Worm (Caenorhabditis elegans) whole organism, L2 larva: ENCODE results near the gene Y56A3A.6.

Source experiments
- C34F6.9 ChIP-seq: fragments of 150-350 bp; optimal IDR thresholded peaks from 2 replicates; lab custom pipeline; 2014; ENCODE audit warnings: missing biosample characterization, missing genetic modification characterization
- F13H6.1 ChIP-seq: sonication (generic microtip); optimal IDR thresholded peaks from 2 replicates; lab custom pipeline; 2016; ENCODE audit warnings: missing genetic modification characterization, missing compliant biosample characterization
- Y55F3AM.14 ChIP-seq: fragments of 200-800 bp; sonication (Bioruptor generic); optimal IDR thresholded peaks from 2 replicates; lab custom pipeline; 2018; ENCODE audit warnings: mild to moderate bottlenecking, missing genetic modification characterization, missing compliant biosample characterization
- ZK546.5 ChIP-seq: sonication (generic microtip); optimal IDR thresholded peaks from 2 replicates; lab custom pipeline; 2017; ENCODE audit warnings: missing biosample characterization, missing genetic modification characterization
- aly-2 ChIP-seq: fragments of 150-350 bp; optimal IDR thresholded peaks from 2 replicates; lab custom pipeline; 2014; ENCODE audit warnings: missing biosample characterization, missing genetic modification characterization
- ama-1 ChIP-seq: fragments of 150-350 bp; optimal IDR thresholded peaks from 2 replicates; lab custom pipeline; 2018; ENCODE audit warnings: inconsistent platforms
- blmp-1 ChIP-seq: sonication (generic microtip); optimal IDR thresholded peaks from 2 replicates; lab custom pipeline; 2017; ENCODE audit warnings: missing genetic modification characterization, mild to moderate bottlenecking, missing compliant biosample characterization, antibody characterized with exemption, moderate library complexity; ENCODE audit not compliant: insufficient read depth
- ceh-16 ChIP-seq: fragments of 150-350 bp; optimal IDR thresholded peaks from 2 replicates; lab custom pipeline; 2014; ENCODE audit warnings: missing biosample characterization, missing genetic modification characterization
- ceh-82 ChIP-seq: fragments of 150-350 bp; optimal IDR thresholded peaks from 2 replicates; lab custom pipeline; 2014; ENCODE audit warnings: missing biosample characterization, missing genetic modification characterization
- crh-2 ChIP-seq: sonication (generic microtip); optimal IDR thresholded peaks from 2 replicates; lab custom pipeline; 2017; ENCODE audit warnings: missing biosample characterization, missing genetic modification characterization
- elt-1 ChIP-seq: fragments of 150-350 bp; optimal IDR thresholded peaks from 2 replicates; lab custom pipeline; 2014; ENCODE audit warnings: missing biosample characterization, missing genetic modification characterization
- elt-3 ChIP-seq: sonication (generic microtip); optimal IDR thresholded peaks from 2 replicates; lab custom pipeline; 2017; ENCODE audit warnings: missing biosample characterization, missing genetic modification characterization
- fos-1 ChIP-seq: fragments of 150-350 bp; optimal IDR thresholded peaks from 2 replicates; lab custom pipeline; 2014; ENCODE audit warnings: missing biosample characterization, missing genetic modification characterization
- gmeb-1 ChIP-seq: fragments of 150-350 bp; optimal IDR thresholded peaks from 2 replicates; lab custom pipeline; 2014; ENCODE audit warnings: missing biosample characterization, missing genetic modification characterization
- lin-11 ChIP-seq: fragments of 150-350 bp; sonication (generic microtip); optimal IDR thresholded peaks from 2 replicates; lab custom pipeline; 2014; ENCODE audit warnings: missing biosample characterization, missing genetic modification characterization, inconsistent platforms, mixed read lengths
- lin-13 ChIP-seq: fragments of 150-350 bp; optimal IDR thresholded peaks from 2 replicates; lab custom pipeline; 2014; ENCODE audit warnings: missing biosample characterization, missing genetic modification reagents, missing genetic modification characterization
- lsy-2 ChIP-seq, 2 experiments: fragments of 150-350 bp in 1 of 2; sonication (generic microtip) in 1 of 2; optimal IDR thresholded peaks; 2 replicates each; lab custom pipeline; 2014 to 2017; ENCODE audit warnings: missing biosample characterization in 2 of 2, missing genetic modification characterization in 2 of 2
- mab-5 ChIP-seq: fragments of 150-350 bp; optimal IDR thresholded peaks from 2 replicates; lab custom pipeline; 2014; ENCODE audit warnings: missing biosample characterization, missing genetic modification characterization
- mdl-1 ChIP-seq, 2 experiments: fragments of 150-350 bp in 1 of 2; sonication (generic microtip) in 1 of 2; optimal IDR thresholded peaks; 2 replicates each; lab custom pipeline; 2017; ENCODE audit warnings: missing biosample characterization in 2 of 2, missing genetic modification characterization in 2 of 2
- nhr-10 ChIP-seq: sonication (generic microtip); optimal IDR thresholded peaks from 2 replicates; lab custom pipeline; 2017; ENCODE audit warnings: missing biosample characterization, missing genetic modification characterization
- nhr-11 ChIP-seq: fragments of 150-350 bp; optimal IDR thresholded peaks from 2 replicates; lab custom pipeline; 2014; ENCODE audit warnings: missing biosample characterization, missing genetic modification characterization
- nhr-12 ChIP-seq: fragments of 150-350 bp; optimal IDR thresholded peaks from 2 replicates; lab custom pipeline; 2014; ENCODE audit warnings: missing biosample characterization, missing genetic modification characterization
- nhr-129 ChIP-seq: fragments of 150-350 bp; optimal IDR thresholded peaks from 2 replicates; lab custom pipeline; 2014; ENCODE audit warnings: missing biosample characterization, missing genetic modification characterization
- nhr-23 ChIP-seq: fragments of 150-350 bp; optimal IDR thresholded peaks from 2 replicates; lab custom pipeline; 2014; ENCODE audit warnings: missing biosample characterization, missing genetic modification reagents, missing genetic modification characterization
- nhr-237 ChIP-seq: fragments of 150-350 bp; optimal IDR thresholded peaks from 2 replicates; lab custom pipeline; 2014; ENCODE audit warnings: missing biosample characterization, missing genetic modification characterization
- nhr-25 ChIP-seq: fragments of 150-350 bp; sonication (generic microtip); optimal IDR thresholded peaks from 3 replicates; lab custom pipeline; 2014; ENCODE audit warnings: missing biosample characterization, missing genetic modification characterization
- nhr-6 ChIP-seq: fragments of 150-350 bp; optimal IDR thresholded peaks from 2 replicates; lab custom pipeline; 2014; ENCODE audit warnings: missing biosample characterization, missing genetic modification characterization
- nhr-77 ChIP-seq: fragments of 150-350 bp; optimal IDR thresholded peaks from 2 replicates; lab custom pipeline; 2014; ENCODE audit warnings: missing biosample characterization, missing genetic modification characterization
- peb-1 ChIP-seq: fragments of 150-350 bp; optimal IDR thresholded peaks from 2 replicates; lab custom pipeline; 2014; ENCODE audit warnings: missing biosample characterization, missing genetic modification characterization
- sem-4 ChIP-seq: fragments of 150-350 bp; optimal IDR thresholded peaks from 2 replicates; lab custom pipeline; 2014; ENCODE audit warnings: missing biosample characterization, missing genetic modification reagents, missing genetic modification characterization
- sma-3 ChIP-seq: sonication (generic microtip); optimal IDR thresholded peaks from 2 replicates; lab custom pipeline; 2016; ENCODE audit warnings: missing genetic modification reagents, missing genetic modification characterization, missing compliant biosample characterization
- sma-9 ChIP-seq, 2 experiments: fragments of 150-350 bp in 1 of 2; sonication (generic microtip) in 1 of 2; optimal IDR thresholded peaks; 2 replicates each; lab custom pipeline; 2014 to 2016; ENCODE audit warnings: missing genetic modification characterization in 2 of 2, mild to moderate bottlenecking in 1 of 2, missing biosample characterization in 1 of 2, missing compliant biosample characterization in 1 of 2, missing genetic modification reagents in 1 of 2, moderate library complexity in 1 of 2
- snpc-4 ChIP-seq: fragments of 150-350 bp; optimal IDR thresholded peaks from 2 replicates; lab custom pipeline; 2014; ENCODE audit warnings: missing biosample characterization, missing genetic modification characterization
- unc-55 ChIP-seq: fragments of 150-350 bp; sonication (generic microtip); optimal IDR thresholded peaks from 3 replicates; lab custom pipeline; 2014; ENCODE audit warnings: missing biosample characterization, missing genetic modification reagents, missing genetic modification characterization
- zag-1 ChIP-seq: fragments of 150-350 bp; optimal IDR thresholded peaks from 2 replicates; lab custom pipeline; 2014; ENCODE audit warnings: missing biosample characterization, missing genetic modification characterization
- ztf-1 ChIP-seq: fragments of 200-800 bp; sonication (Bioruptor generic); conservative IDR thresholded peaks from 2 replicates; pipeline ENCODE4 v1.3.6; 2022; ENCODE audit warnings: missing genetic modification characterization, missing compliant biosample characterization
- ztf-11 ChIP-seq: sonication (generic microtip); optimal IDR thresholded peaks from 2 replicates; lab custom pipeline; 2017; ENCODE audit warnings: missing biosample characterization, missing genetic modification characterization
- ztf-4 ChIP-seq: fragments of 150-350 bp; optimal IDR thresholded peaks from 2 replicates; lab custom pipeline; 2014; ENCODE audit warnings: missing biosample characterization, missing genetic modification characterization

Y56A3A.6 gene

ce11 chrIII:11829062-11829461 lies 49.5 kb downstream of the Y56A3A.6 start:
- no peak for TF ChIP-seq nhr-77 (tag; lab: Kevin White, UChicago)
- TF ChIP-seq aly-2 (tag; lab: Kevin White, UChicago): no peak
- TF ChIP-seq ceh-16 (tag; lab: Kevin White, UChicago): no peak
- no peak for TF ChIP-seq ztf-4 (tag; lab: Kevin White, UChicago)
- no peak for TF ChIP-seq peb-1
- no peak for TF ChIP-seq nhr-23 (tag; lab: Kevin White, UChicago)
- TF ChIP-seq mdl-1 (tag; optimal IDR thresholded peaks at IDR 0.05; lab: Kevin White, UChicago): no peak
- TF ChIP-seq snpc-4 (tag; lab: Kevin White, UChicago): no peak
- no peak for TF ChIP-seq nhr-129 (tag; lab: Kevin White, UChicago)
- TF ChIP-seq sma-3 (GFP tag; lab: Kevin White, UChicago): no peak
- TF ChIP-seq crh-2 (tag; lab: Kevin White, UChicago): no peak
- TF ChIP-seq lsy-2 (tag; optimal IDR thresholded peaks at IDR 0.05; lab: Kevin White, UChicago): no peak
- TF ChIP-seq nhr-237 (tag; lab: Kevin White, UChicago): no peak
- TF ChIP-seq nhr-12 (tag; lab: Kevin White, UChicago): no peak
- no peak for TF ChIP-seq elt-1 (tag; lab: Kevin White, UChicago)
- no peak for TF ChIP-seq elt-3 (tag; lab: Kevin White, UChicago)
- no peak for TF ChIP-seq ztf-11 (tag; lab: Kevin White, UChicago)
- TF ChIP-seq unc-55: no peak
- TF ChIP-seq ZK546.5: no peak
- no peak for TF ChIP-seq mab-5

- TF ChIP-seq F13H6.1: no peak
- no peak for TF ChIP-seq ztf-1 (GFP tag; lab: Robert Waterston, UW)
- no peak for TF ChIP-seq blmp-1 (tag; lab: Kevin White, UChicago)
- no peak for TF ChIP-seq ceh-16 (tag; lab: Kevin White, UChicago)
- no peak for TF ChIP-seq nhr-129 (tag; lab: Kevin White, UChicago)
- no peak for TF ChIP-seq elt-1 (tag; lab: Kevin White, UChicago)
Measured at ce11 chrIII:11826118-11826517, 52.5 kb downstream of the Y56A3A.6 start, which contains the start of gene rsp-8. rsp-8 (plus strand) TSS chrIII:11826418.

ce11 chrIII:11825654-11826053 lies 52.9 kb downstream of the Y56A3A.6 start:
- TF ChIP-seq sma-9 (GFP tag; optimal IDR thresholded peaks at IDR 0.05; lab: Kevin White, UChicago) (peak; percentile 0), sma-9 (tag; optimal IDR thresholded peaks at IDR 0.05; lab: Kevin White, UChicago) (no peak), ceh-82 (no peak), lin-13 (peak; percentile 51), crh-2 (tag; lab: Kevin White, UChicago) (peak; percentile 74), unc-55 (peak; percentile 85), nhr-6 (tag; lab: Kevin White, UChicago) (no peak), nhr-11 (no peak), ama-1 (lab: Kevin White, UChicago) (no peak), nhr-129 (tag; lab: Kevin White, UChicago) (peak; percentile 43), F13H6.1 (peak; percentile 38), aly-2 (tag; lab: Kevin White, UChicago) (no peak), zag-1 (tag; lab: Kevin White, UChicago) (peak; percentile 13), nhr-10 (no peak), sma-3 (GFP tag; lab: Kevin White, UChicago) (peak; percentile 53), Y55F3AM.14 (GFP tag; lab: Kevin White, UChicago) (no peak), ceh-16 (tag; lab: Kevin White, UChicago) (no peak), sem-4 (tag; lab: Kevin White, UChicago) (peak; percentile 84), snpc-4 (tag; lab: Kevin White, UChicago) (peak; percentile 3), nhr-25 (peak; percentile 21), lsy-2 (tag; optimal IDR thresholded peaks at IDR 0.05; lab: Kevin White, UChicago) (peak; percentile 36 to 85), C34F6.9 (tag; lab: Kevin White, UChicago) (peak; percentile 87), lin-11 (peak; percentile 49), mdl-1 (tag; optimal IDR thresholded peaks at IDR 0.05; lab: Kevin White, UChicago) (peak in 1 of 2 experiments; percentile 78), blmp-1 (tag; lab: Kevin White, UChicago) (no peak), gmeb-1 (peak; percentile 35), mab-5 (peak; percentile 22), fos-1 (tag; lab: Kevin White, UChicago) (peak; percentile 48)
- TF ChIP-seq, all 48 proteins: peak for 18
